Worm (Caenorhabditis elegans) whole organism, late embryonic: ENCODE results near the gene F56C9.10.

ENCODE experiments used
- C08G9.2 ChIP-seq: sonication (generic microtip); optimal IDR thresholded peaks from 2 replicates; lab custom pipeline; 2016; ENCODE audit warnings: mild to moderate bottlenecking, missing genetic modification characterization, moderate library complexity, missing compliant biosample characterization
- C38D4.7 ChIP-seq: fragments of 200-800 bp; sonication (Bioruptor generic); optimal IDR thresholded peaks from 2 replicates; lab custom pipeline; 2018; ENCODE audit warnings: mild to moderate bottlenecking, missing genetic modification characterization, moderate library complexity, missing compliant biosample characterization
- F13H6.1 ChIP-seq: sonication (generic microtip); optimal IDR thresholded peaks from 2 replicates; lab custom pipeline; 2016; ENCODE audit warnings: missing genetic modification characterization, missing compliant biosample characterization
- K02D7.2 ChIP-seq: sonication (generic microtip); optimal IDR thresholded peaks from 2 replicates; lab custom pipeline; 2017; ENCODE audit warnings: mild to moderate bottlenecking, missing genetic modification characterization, missing compliant biosample characterization
- K09A11.1 ChIP-seq: sonication (generic microtip); optimal IDR thresholded peaks from 2 replicates; lab custom pipeline; 2017; ENCODE audit warnings: antibody characterized with exemption, mild to moderate bottlenecking, missing genetic modification characterization, missing compliant biosample characterization; ENCODE audit not compliant: insufficient read depth
- Y22D7AL.16 ChIP-seq: sonication (generic microtip); optimal IDR thresholded peaks from 2 replicates; lab custom pipeline; 2016; ENCODE audit warnings: missing genetic modification characterization, missing compliant biosample characterization
- ahr-1 ChIP-seq: sonication (generic microtip); optimal IDR thresholded peaks from 2 replicates; lab custom pipeline; 2016; ENCODE audit warnings: missing genetic modification characterization, missing compliant biosample characterization
- ama-1 ChIP-seq: fragments of 150-350 bp; optimal IDR thresholded peaks from 2 replicates; lab custom pipeline; 2014
- ceh-18 ChIP-seq: sonication (generic microtip); optimal IDR thresholded peaks from 2 replicates; lab custom pipeline; 2016; ENCODE audit warnings: missing genetic modification characterization, missing compliant biosample characterization
- ceh-19 ChIP-seq: fragments of 200-800 bp; sonication (Bioruptor generic); optimal IDR thresholded peaks from 2 replicates; lab custom pipeline; 2018; ENCODE audit warnings: mild to moderate bottlenecking, missing genetic modification characterization, missing compliant biosample characterization
- ceh-31 ChIP-seq: sonication (generic microtip); optimal IDR thresholded peaks from 2 replicates; lab custom pipeline; 2016; ENCODE audit warnings: missing genetic modification characterization, missing compliant biosample characterization
- ceh-45 ChIP-seq: fragments of 200-800 bp; sonication (Bioruptor generic); IDR thresholded peaks from 2 replicates; pipeline ENCODE4 v1.3.6; 2022; ENCODE audit warnings: missing genetic modification reagents, missing genetic modification characterization, missing compliant biosample characterization
- ceh-48 ChIP-seq: sonication (generic microtip); optimal IDR thresholded peaks from 2 replicates; lab custom pipeline; 2016; ENCODE audit warnings: missing genetic modification characterization, inconsistent platforms, missing compliant biosample characterization
- ceh-6 ChIP-seq: fragments of 200-800 bp; sonication (Bioruptor generic); optimal IDR thresholded peaks from 2 replicates; lab custom pipeline; 2018; ENCODE audit warnings: mild to moderate bottlenecking, missing genetic modification characterization, missing compliant biosample characterization
- ceh-9 ChIP-seq: sonication (generic microtip); optimal IDR thresholded peaks from 2 replicates; lab custom pipeline; 2016; ENCODE audit warnings: mild to moderate bottlenecking, missing genetic modification characterization, inconsistent platforms, missing compliant biosample characterization
- dve-1 ChIP-seq: sonication (generic microtip); optimal IDR thresholded peaks from 2 replicates; lab custom pipeline; 2017; ENCODE audit warnings: antibody characterized with exemption, mild to moderate bottlenecking, missing genetic modification characterization, missing compliant biosample characterization
- elt-4 ChIP-seq: sonication (generic microtip); optimal IDR thresholded peaks from 2 replicates; lab custom pipeline; 2016; ENCODE audit warnings: missing genetic modification characterization, missing compliant biosample characterization
- ets-4 ChIP-seq: sonication (generic microtip); optimal IDR thresholded peaks from 2 replicates; lab custom pipeline; 2016; ENCODE audit warnings: missing genetic modification characterization, missing compliant biosample characterization
- eyg-1 ChIP-seq: sonication (generic microtip); optimal IDR thresholded peaks from 2 replicates; lab custom pipeline; 2016; ENCODE audit warnings: missing genotype, missing genetic modification characterization, missing compliant biosample characterization
- fkh-6 ChIP-seq: sonication (generic microtip); optimal IDR thresholded peaks from 2 replicates; lab custom pipeline; 2016; ENCODE audit warnings: missing genetic modification characterization, missing compliant biosample characterization
- gmeb-2 ChIP-seq: sonication (generic microtip); optimal IDR thresholded peaks from 2 replicates; lab custom pipeline; 2016; ENCODE audit warnings: missing genetic modification characterization, inconsistent platforms, missing compliant biosample characterization
- hlh-15 ChIP-seq: sonication (generic microtip); optimal IDR thresholded peaks from 2 replicates; lab custom pipeline; 2016; ENCODE audit warnings: missing genetic modification characterization, missing compliant biosample characterization
- hlh-30 ChIP-seq: sonication (generic microtip); optimal IDR thresholded peaks from 2 replicates; lab custom pipeline; 2017; ENCODE audit warnings: antibody characterized with exemption, missing genetic modification characterization, missing compliant biosample characterization; ENCODE audit not compliant: insufficient read depth
- lin-11 ChIP-seq: fragments of 200-800 bp; sonication (Bioruptor generic); optimal IDR thresholded peaks from 2 replicates; lab custom pipeline; 2018; ENCODE audit warnings: mild to moderate bottlenecking, missing genetic modification characterization, missing compliant biosample characterization
- madf-2 ChIP-seq: sonication (generic microtip); optimal IDR thresholded peaks from 2 replicates; lab custom pipeline; 2017; ENCODE audit warnings: missing genetic modification characterization, missing compliant biosample characterization
- nfya-1 ChIP-seq: sonication (generic microtip); optimal IDR thresholded peaks from 2 replicates; lab custom pipeline; 2017; ENCODE audit warnings: missing genetic modification characterization, mild to moderate bottlenecking, missing compliant biosample characterization, antibody characterized with exemption, moderate library complexity
- nhr-11 ChIP-seq: fragments of 150-350 bp; optimal IDR thresholded peaks from 2 replicates; lab custom pipeline; 2014; ENCODE audit warnings: missing biosample characterization, missing genetic modification characterization
- nhr-232 ChIP-seq: sonication (generic microtip); optimal IDR thresholded peaks from 2 replicates; lab custom pipeline; 2016; ENCODE audit warnings: missing genetic modification characterization, missing compliant biosample characterization
- pag-3 ChIP-seq: sonication (generic microtip); optimal IDR thresholded peaks from 2 replicates; lab custom pipeline; 2016; ENCODE audit warnings: missing compliant biosample characterization, missing genetic modification characterization, borderline replicate concordance
- pat-9 ChIP-seq: fragments of 200-800 bp; sonication (Bioruptor generic); optimal IDR thresholded peaks from 2 replicates; lab custom pipeline; 2018; ENCODE audit warnings: mild to moderate bottlenecking, missing genetic modification characterization, moderate library complexity, missing compliant biosample characterization
- pax-1 ChIP-seq: fragments of 150-350 bp; optimal IDR thresholded peaks from 2 replicates; lab custom pipeline; 2014; ENCODE audit warnings: missing biosample characterization, missing genetic modification characterization
- pha-4 ChIP-seq: fragments of 150-350 bp; optimal IDR thresholded peaks from 2 replicates; lab custom pipeline; 2018; ENCODE audit warnings: missing biosample characterization, missing genetic modification reagents, missing genetic modification characterization
- pqm-1 ChIP-seq: sonication (generic microtip); optimal IDR thresholded peaks from 2 replicates; lab custom pipeline; 2016; ENCODE audit warnings: missing genetic modification characterization, missing compliant biosample characterization
- ref-2 ChIP-seq: sonication (generic microtip); optimal IDR thresholded peaks from 2 replicates; lab custom pipeline; 2016; ENCODE audit warnings: missing genetic modification characterization, missing compliant biosample characterization
- rnt-1 ChIP-seq: sonication (generic microtip); optimal IDR thresholded peaks from 2 replicates; lab custom pipeline; 2016; ENCODE audit warnings: missing genetic modification characterization, missing compliant biosample characterization
- tbx-2 ChIP-seq: sonication (generic microtip); optimal IDR thresholded peaks from 2 replicates; lab custom pipeline; 2016; ENCODE audit warnings: missing genetic modification characterization, missing compliant biosample characterization
- tbx-7 ChIP-seq: sonication (generic microtip); optimal IDR thresholded peaks from 2 replicates; lab custom pipeline; 2016; ENCODE audit warnings: missing genotype, missing genetic modification characterization, missing compliant biosample characterization
- unc-86 ChIP-seq: sonication (generic microtip); optimal IDR thresholded peaks from 2 replicates; lab custom pipeline; 2016; ENCODE audit warnings: missing genetic modification characterization, missing compliant biosample characterization
- ztf-16 ChIP-seq: sonication (generic microtip); optimal IDR thresholded peaks from 2 replicates; lab custom pipeline; 2017; ENCODE audit warnings: missing genetic modification characterization, missing compliant biosample characterization

The F56C9.10 gene

ce11 chrIII:7343389-7343788 lies 8.3 kb upstream of the F56C9.10 start, which contains the start of gene F08F8.6:
Gene F08F8.6, plus strand, starts transcription at chrIII:7343689.
- TF ChIP-seq tbx-2 (tag; lab: Kevin White, UChicago) (no peak), pax-1 (tag; lab: Kevin White, UChicago) (no peak), pat-9 (tag; lab: Kevin White, UChicago) (no peak), gmeb-2 (tag; lab: Kevin White, UChicago) (no peak), K09A11.1 (no peak), pqm-1 (no peak), ceh-6 (GFP tag; lab: Kevin White, UChicago) (no peak), lin-11 (no peak), hlh-15 (tag; lab: Kevin White, UChicago) (no peak), ceh-9 (no peak)

ce11 chrIII:7339138-7339537 lies 4.0 kb upstream of the F56C9.10 start:
- TF ChIP-seq unc-86 (no peak), ceh-48 (tag; lab: Kevin White, UChicago) (no peak), ceh-18 (tag; lab: Kevin White, UChicago) (no peak), elt-4 (tag; lab: Kevin White, UChicago) (no peak), C08G9.2 (tag; lab: Kevin White, UChicago) (no peak), nfya-1 (tag; lab: Kevin White, UChicago) (no peak), ahr-1 (tag; lab: Kevin White, UChicago) (no peak), ztf-16 (no peak), hlh-30 (no peak), nhr-11 (tag; lab: Kevin White, UChicago) (no peak), madf-2 (tag; lab: Kevin White, UChicago) (no peak), ceh-45 (no peak), Y22D7AL.16 (tag; lab: Kevin White, UChicago) (no peak), F13H6.1 (tag; lab: Kevin White, UChicago) (no peak), ceh-19 (GFP tag; lab: Kevin White, UChicago) (no peak), nhr-232 (tag; lab: Kevin White, UChicago) (no peak), ceh-9 (no peak), eyg-1 (tag; lab: Kevin White, UChicago) (no peak), ets-4 (no peak), pax-1 (tag; lab: Kevin White, UChicago) (no peak)
- TF ChIP-seq, all 69 proteins: peak for 0

- TF ChIP-seq fkh-6 (tag; lab: Kevin White, UChicago) (no peak), pha-4 (tag; lab: Kevin White, UChicago) (no peak), pag-3 (no peak), dve-1 (no peak), ceh-48 (tag; lab: Kevin White, UChicago) (peak; percentile 40)
Observed at ce11 chrIII:7338693-7339092, 3.6 kb upstream of the F56C9.10 start, which contains the start of gene kap-1. Gene kap-1, plus strand, starts transcription at chrIII:7338835.

ce11 chrIII:7338009-7338408 lies 2.9 kb upstream of the F56C9.10 start:
- TF ChIP-seq nhr-232 (tag; lab: Kevin White, UChicago), result no peak
- no peak for TF ChIP-seq ceh-18 (tag; lab: Kevin White, UChicago)
- TF ChIP-seq K02D7.2 (tag; lab: Kevin White, UChicago), result no peak
- no peak for TF ChIP-seq rnt-1 (tag; lab: Kevin White, UChicago)
- TF ChIP-seq unc-86, result no peak
- no peak for TF ChIP-seq ama-1 (lab: Kevin White, UChicago)
- TF ChIP-seq gmeb-2 (tag; lab: Kevin White, UChicago), result no peak
- TF ChIP-seq pax-1 (tag; lab: Kevin White, UChicago), result no peak
- TF ChIP-seq ceh-48 (tag; lab: Kevin White, UChicago), result no peak
- no peak for TF ChIP-seq Y22D7AL.16 (tag; lab: Kevin White, UChicago)
- TF ChIP-seq C38D4.7 (GFP tag; lab: Kevin White, UChicago), result no peak
- no peak for TF ChIP-seq ceh-31 (tag; lab: Kevin White, UChicago)
- TF ChIP-seq ref-2, result no peak
- no peak for TF ChIP-seq tbx-7 (tag; lab: Kevin White, UChicago)
- no peak for TF ChIP-seq pqm-1
- TF ChIP-seq ztf-16, result no peak
